Fruit fly (Drosophila melanogaster) whole organism, larva: ENCODE results near the gene eEF1gamma.

Experiments used
- noc ChIP-seq: fragments of 200-800 bp; sonication (Bioruptor generic); optimal IDR thresholded peaks from 3 replicates; lab custom pipeline; 2019; ENCODE audit warnings: missing biosample characterization, mild to moderate bottlenecking, missing genetic modification characterization, moderate library complexity

eEF1gamma gene

DNA sequence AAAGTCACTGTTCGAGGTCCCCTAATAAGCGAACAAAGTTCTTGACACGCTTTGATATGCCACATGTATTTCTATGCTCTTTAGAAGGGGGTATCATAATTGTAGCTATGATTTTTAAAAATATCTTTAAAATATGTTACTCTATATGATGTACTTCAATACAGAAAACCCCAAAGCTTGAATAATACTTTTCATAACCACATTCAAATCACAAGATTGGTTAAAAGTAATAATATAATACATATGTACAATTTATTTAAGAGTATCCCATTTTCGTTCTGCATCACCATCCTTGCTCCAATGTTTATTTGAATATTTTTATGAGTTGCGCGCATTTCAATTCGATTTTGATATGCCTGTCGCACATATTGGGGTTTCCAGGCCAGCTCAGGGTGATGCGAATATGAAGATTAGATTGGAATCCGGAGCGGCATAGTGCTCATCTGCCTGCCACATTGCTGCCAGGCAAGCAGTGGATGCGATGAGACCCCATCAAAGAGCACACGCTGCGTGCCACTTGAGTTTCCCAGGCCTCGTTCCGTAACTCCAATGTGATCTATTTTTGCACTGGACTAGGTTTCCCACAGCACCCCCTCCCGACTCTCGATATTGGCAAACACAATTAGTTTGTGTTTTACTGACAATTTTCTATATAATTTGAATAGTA, 39.6 kb downstream of the eEF1gamma start:
- TF ChIP-seq noc: no peak

DNA sequence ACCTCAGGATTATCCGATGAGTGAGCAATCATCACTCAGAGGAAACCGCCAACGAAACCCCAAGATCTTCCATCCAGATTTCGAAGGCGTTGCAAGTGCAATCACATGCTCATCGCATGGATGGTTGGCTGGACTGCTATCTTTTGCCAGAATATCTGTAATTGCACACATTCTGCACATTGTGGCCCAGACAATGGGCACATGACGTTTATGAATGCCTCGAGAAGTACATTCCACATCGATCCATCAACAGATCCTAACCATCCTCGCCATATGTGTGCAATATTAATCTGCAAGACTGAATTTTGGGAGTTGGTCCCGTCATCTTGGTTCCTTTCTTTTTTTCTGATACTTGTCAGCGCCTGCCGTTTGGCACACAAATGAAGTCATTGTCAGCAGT, 42.5 kb downstream of the eEF1gamma start:
- no peak for TF ChIP-seq noc

DNA sequence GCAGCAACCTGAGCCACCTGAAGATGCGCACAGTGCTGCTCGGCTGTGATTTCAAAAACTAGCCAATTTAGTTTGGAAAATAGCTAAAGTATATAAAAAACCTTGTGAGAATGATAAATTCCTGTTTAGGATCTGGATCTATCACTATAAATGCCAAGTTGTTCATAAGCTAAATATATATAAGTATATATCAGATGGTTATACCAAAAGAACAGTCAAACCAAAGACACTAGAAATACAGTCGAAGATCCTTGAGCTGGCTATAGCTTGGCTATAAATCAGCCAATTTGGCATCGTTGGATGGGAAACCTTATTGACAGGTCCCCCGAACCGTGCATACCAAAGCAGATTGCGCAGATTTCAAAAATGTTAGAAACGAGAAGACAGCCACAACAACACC, 43.3 kb downstream of the eEF1gamma start:
- TF ChIP-seq noc: no peak

DNA sequence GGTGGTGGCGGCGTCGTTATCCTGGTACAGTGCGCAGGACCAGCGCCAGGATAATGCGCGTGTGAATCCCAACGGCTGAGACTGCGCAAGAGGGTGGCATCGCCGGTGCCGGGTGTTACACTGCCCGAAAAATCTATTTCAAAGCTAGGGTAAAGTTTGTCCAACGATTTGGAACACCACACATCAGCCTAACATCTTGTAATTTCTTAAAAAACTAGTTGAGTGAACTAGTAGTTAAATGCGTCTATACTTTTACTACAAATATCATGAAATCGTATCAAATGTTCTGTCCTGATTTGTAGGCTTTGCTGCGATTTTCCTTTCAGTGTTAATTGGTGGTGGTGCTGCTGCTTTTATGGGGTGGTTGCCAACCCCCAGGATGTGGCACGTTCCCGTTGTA, 45.1 kb downstream of the eEF1gamma start:
- no peak for TF ChIP-seq noc

DNA sequence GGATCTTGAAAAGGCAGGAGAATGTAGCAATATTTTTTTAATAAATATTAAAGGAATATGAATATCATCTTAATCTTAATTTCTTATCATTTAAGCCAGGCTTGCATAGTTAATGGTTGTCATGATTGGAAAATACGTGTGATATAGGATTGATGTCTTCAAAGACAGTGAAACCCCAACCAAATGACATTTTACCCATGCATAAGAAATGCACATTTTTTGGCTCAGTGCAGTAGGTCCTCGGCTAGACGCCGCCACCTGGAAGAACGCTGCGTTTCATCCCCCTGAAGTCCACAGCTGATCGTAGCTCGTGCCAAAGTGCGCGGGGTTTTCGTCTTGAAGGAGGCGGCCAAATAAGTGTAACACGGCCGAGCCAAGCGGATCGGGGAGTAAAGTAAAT, 46.6 kb downstream of the eEF1gamma start:
- no peak for TF ChIP-seq noc

DNA sequence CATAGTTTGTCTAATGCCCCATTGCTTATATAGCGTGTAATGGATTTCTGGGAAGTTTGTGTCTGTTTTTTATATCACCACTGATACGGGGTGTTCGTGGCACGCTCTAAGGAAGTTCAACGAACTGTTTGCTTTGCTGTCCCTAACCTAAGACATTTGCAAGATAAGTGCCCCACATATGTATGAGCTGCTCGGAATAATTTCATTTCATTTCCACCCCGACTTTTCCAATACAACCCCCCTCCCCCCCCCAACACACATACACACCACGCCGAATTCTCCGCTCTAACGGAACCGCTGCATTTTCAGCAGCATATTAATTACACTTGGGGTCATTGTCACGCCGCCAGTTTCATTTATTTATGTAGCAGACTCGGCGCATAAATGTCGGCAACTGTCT, 48.1 kb downstream of the eEF1gamma start:
- no peak for TF ChIP-seq noc

DNA sequence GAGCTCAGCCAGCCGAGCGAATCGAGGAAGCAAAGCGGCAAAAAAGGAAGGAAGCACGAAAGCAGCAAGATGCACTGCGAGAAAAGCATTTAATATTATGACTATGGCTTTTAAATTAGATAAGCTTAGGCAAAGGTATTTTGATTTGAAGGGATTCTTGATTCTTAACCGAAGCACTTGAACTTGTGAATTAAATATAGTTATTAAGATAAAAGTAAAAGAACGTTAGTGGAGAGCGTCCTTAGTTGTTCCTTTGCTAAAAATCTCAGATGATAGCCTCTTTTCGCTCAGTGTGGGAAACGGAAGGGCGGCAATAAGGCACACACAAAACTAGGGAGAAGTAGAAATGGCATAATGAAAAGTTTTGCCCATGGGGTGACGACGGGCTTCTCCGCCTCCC, 49.2 kb downstream of the eEF1gamma start:
- no peak for TF ChIP-seq noc
